Fruit fly (Drosophila melanogaster): ENCODE data around the gene Cyp28d1.
A peak's percentile ranks its signal among the peaks of the same experiment; 100 is the strongest.

Gene Cyp28d1

dm6 chr2L:5210145-5210504, at the start of gene Cyp28d1:
Gene Cyp28d1 (plus strand): TSS chr2L:5210460.
- TF ChIP-seq noc (tag; optimal IDR thresholded peaks at IDR 0.05): no peak

DNA sequence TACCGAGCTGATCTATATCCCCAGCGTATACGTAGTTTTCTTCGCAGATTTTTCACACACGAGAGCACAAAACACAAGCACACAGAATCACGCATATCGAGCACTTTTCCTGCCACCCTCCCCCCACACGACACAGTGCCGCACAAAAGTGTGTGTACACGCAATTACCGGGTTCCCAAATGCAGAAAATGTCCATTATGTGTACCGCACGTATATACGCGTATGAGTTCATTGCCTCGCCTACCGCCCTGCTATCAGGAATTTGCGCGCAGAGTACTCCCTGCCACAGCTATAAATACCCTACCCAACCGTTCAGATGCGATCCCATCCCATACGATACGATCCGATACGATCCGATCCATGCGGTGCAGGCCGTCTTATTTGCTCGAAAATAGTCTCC, 23.7 kb upstream of the Cyp28d1 start:
- no peak for TF ChIP-seq noc (tag; optimal IDR thresholded peaks at IDR 0.05)

- no peak for TF ChIP-seq noc (tag; optimal IDR thresholded peaks at IDR 0.05)
Observed at dm6 chr2L:5195639-5196038, 14.6 kb upstream of the Cyp28d1 start.

DNA sequence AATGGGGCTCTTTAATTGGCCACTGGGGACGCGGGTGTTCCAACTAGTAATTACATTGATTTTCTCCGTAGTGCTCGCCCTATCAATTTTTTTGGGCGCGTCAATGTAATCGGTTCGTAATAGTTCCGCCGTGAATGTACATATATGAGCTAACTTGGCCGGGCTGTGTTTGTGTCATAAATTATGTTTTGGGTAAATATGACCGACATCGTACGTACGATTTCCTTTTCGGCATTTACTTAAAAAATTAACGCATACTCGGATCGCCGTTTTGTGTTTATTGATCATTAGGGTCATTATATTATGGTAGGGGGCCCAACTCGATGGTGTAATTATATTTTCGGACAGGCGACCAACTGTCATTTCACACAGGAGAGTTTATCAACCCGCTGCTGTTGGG, 13.6 kb upstream of the Cyp28d1 start:
- TF ChIP-seq noc (tag; optimal IDR thresholded peaks at IDR 0.05): peak; percentile 20

DNA sequence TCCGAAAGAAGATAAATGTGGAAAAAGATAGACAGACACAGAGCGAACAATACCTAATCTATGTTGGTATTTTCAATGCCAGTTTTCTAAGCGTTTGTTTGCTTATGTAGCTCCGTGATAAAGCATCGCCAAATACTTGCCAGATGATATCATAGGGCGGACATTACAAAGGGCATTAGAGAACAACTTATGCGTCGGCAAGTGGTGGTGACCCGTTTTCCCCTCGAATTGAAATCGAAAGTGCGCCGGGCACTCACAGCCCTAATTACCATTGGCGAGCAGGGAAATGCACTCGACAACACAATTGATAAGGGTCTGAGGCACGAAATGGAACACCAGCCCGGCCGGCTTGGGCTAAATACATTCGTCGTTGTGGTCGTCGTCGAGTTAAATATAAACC, 13.1 kb upstream of the Cyp28d1 start:
- TF ChIP-seq noc (tag; optimal IDR thresholded peaks at IDR 0.05): no peak

DNA sequence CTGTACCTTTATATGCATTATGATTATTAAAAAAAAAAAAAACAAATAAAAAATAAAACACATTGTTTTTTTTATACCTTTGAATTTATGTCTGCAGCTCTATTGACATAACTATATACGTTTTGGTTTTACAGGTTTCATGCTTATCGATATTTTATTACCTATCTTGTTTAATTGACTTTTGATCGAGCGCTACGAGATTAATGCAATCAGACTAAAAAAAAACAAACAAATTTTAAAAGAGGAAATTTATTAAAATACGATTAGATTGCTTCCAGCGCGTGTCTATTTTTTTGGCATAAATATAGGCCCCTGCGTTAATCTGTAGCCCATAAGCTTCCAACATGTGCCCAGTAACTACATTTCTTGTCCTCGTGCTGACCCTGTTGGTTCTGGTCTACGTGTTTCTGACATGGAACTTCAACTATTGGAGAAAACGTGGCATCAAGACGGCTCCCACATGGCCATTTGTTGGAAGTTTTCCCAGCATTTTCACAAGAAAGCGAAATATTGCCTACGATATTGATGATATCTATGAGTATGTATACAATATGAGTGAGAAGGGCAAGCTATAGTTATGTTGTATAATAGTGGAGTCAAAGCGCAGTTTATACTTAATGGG, 3.2 kb upstream of the Cyp28d1 start, which contains the start of gene Cyp28d2:
TSS of gene Cyp28d2 (plus strand) at position 304 of the 622 bp plus-strand sequence.
- TF ChIP-seq noc (tag; optimal IDR thresholded peaks at IDR 0.05): no peak

- TF ChIP-seq noc (tag; optimal IDR thresholded peaks at IDR 0.05): no peak
Observed at dm6 chr2L:5208581-5208980, 1.7 kb upstream of the Cyp28d1 start.

dm6 chr2L:5209244-5210144, 766 bp upstream of the Cyp28d1 start:
- TF ChIP-seq noc (tag; optimal IDR thresholded peaks at IDR 0.05): peak; percentile 85

- TF ChIP-seq noc (tag; optimal IDR thresholded peaks at IDR 0.05): no peak
Observed at dm6 chr2L:5210946-5211345, 686 bp downstream of the Cyp28d1 start.

DNA sequence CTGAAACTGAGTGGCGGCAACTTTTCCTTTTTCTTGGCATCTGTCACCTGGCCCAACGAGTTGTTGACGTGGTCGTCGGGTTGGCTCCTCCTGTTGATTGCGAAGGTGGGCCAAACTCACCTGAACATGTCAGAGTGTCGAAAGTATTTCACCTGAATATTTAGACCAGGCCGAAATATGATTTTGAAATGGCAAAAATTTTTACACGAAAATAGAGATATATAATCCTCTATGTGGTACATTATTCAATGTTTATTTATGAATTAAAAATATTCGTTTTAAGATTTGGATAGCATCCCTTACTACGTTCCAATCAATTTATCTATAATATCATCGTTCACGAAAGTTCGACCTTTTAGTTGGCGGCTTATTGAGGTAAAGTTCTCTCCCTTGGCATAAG, 4.7 kb downstream of the Cyp28d1 start, which contains the start of gene CG7742:
TSS of gene CG7742 (minus strand) at position 101 of the 400 bp plus-strand sequence.
- TF ChIP-seq noc (tag; optimal IDR thresholded peaks at IDR 0.05): no peak

dm6 chr2L:5216442-5216841, 6.2 kb downstream of the Cyp28d1 start, which contains the start of the genes CG14034 and TpnC25D:
Gene CG14034 (minus strand): TSS chr2L:5216542.
Gene TpnC25D (plus strand): TSS chr2L:5216701.
- TF ChIP-seq noc (tag; optimal IDR thresholded peaks at IDR 0.05): no peak

- TF ChIP-seq noc (tag; optimal IDR thresholded peaks at IDR 0.05): no peak
Observed at dm6 chr2L:5223317-5223716, 13.1 kb downstream of the Cyp28d1 start.

- TF ChIP-seq noc (tag; optimal IDR thresholded peaks at IDR 0.05): no peak
Observed at dm6 chr2L:5224724-5225319, 14.6 kb downstream of the Cyp28d1 start.

- TF ChIP-seq noc (tag; optimal IDR thresholded peaks at IDR 0.05): no peak
Observed at dm6 chr2L:5225547-5226213, 15.4 kb downstream of the Cyp28d1 start.

DNA sequence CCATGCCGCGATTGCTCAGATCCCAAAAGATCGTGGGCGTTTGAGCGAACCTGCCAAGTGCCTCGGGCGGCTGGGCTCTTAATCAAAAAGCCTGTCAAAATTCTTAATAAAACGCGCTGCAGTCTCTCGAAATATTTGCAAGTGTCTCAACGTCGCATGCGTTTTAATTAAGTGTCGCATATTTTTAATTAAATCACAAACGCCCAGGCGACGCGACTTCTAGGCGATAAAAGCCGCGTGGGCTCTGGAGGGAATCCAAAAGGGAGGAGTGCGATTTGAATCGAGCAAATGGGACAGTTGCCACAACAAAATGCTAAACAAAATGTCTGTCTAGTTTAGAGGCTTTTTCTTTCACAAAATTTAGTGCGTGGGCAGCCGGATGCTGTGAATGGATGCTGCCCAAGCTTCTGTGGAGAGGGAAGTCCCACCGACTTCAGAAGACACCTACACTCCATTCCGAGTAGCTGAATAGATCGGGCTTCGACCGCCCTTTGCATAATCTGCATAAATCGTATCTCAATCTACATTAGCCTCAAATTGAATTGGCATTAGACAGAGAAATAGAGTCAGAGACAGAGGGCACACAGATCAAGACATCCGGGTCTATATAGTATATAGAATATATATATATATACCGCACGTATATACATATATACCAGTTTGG, 16.8 kb downstream of the Cyp28d1 start:
- TF ChIP-seq noc (tag; optimal IDR thresholded peaks at IDR 0.05): no peak
